Fruit fly (Drosophila melanogaster) whole organism, prepupa: Measurements from ENCODE around the gene ND-24L.

ENCODE experiments used
- Blimp-1 ChIP-seq: fragments of 200-800 bp; sonication (Bioruptor generic); optimal IDR thresholded peaks from 3 replicates; lab custom pipeline; 2017; ENCODE audit warnings: missing biosample characterization, missing genetic modification characterization, mild to moderate bottlenecking, moderate library complexity, missing genetic modification reagents
- CG11762 ChIP-seq: fragments of 200-800 bp; sonication (Bioruptor generic); optimal IDR thresholded peaks from 3 replicates; lab custom pipeline; 2016; ENCODE audit warnings: missing biosample characterization, missing genetic modification characterization; ENCODE audit not compliant: insufficient read depth
- CG11902 ChIP-seq: fragments of 200-800 bp; sonication (Bioruptor generic); optimal IDR thresholded peaks from 3 replicates; lab custom pipeline; 2016; ENCODE audit warnings: missing biosample characterization, missing genetic modification characterization
- CG15336 ChIP-seq: fragments of 200-800 bp; sonication (Bioruptor generic); IDR thresholded peaks from 2 replicates; pipeline ENCODE4 v1.3.6; 2022; ENCODE audit warnings: missing biosample characterization, missing genetic modification characterization
- CG16779 ChIP-seq: fragments of 200-800 bp; sonication (Bioruptor generic); optimal IDR thresholded peaks from 3 replicates; lab custom pipeline; 2017; ENCODE audit warnings: missing biosample characterization, mild to moderate bottlenecking, missing genetic modification characterization
- CG3032 ChIP-seq: fragments of 200-800 bp; optimal IDR thresholded peaks from 2 replicates; lab custom pipeline; 2019; ENCODE audit warnings: missing biosample characterization, mild to moderate bottlenecking, missing genetic modification characterization, moderate library complexity
- CG34406 ChIP-seq: fragments of 200-800 bp; sonication (Bioruptor generic); optimal IDR thresholded peaks from 3 replicates; lab custom pipeline; 2016; ENCODE audit warnings: missing biosample characterization, missing genetic modification characterization
- CG3919 ChIP-seq: fragments of 200-800 bp; sonication (Bioruptor generic); optimal IDR thresholded peaks from 3 replicates; lab custom pipeline; 2016; ENCODE audit warnings: missing biosample characterization, missing genetic modification characterization
- CG6163 ChIP-seq: fragments of 200-800 bp; sonication (Bioruptor generic); IDR thresholded peaks from 3 replicates; pipeline ENCODE4 v1.3.6; 2022; ENCODE audit warnings: missing biosample characterization, missing genetic modification characterization
- CG6276 ChIP-seq: fragments of 200-800 bp; sonication (Bioruptor generic); optimal IDR thresholded peaks from 2 replicates; lab custom pipeline; 2017; ENCODE audit warnings: missing biosample characterization, mild to moderate bottlenecking, missing genetic modification characterization
- CG6792 ChIP-seq: fragments of 200-800 bp; sonication (Bioruptor generic); optimal IDR thresholded peaks from 3 replicates; lab custom pipeline; 2016; ENCODE audit warnings: missing biosample characterization, missing genetic modification characterization
- CG6808 ChIP-seq: fragments of 200-800 bp; sonication (Bioruptor generic); optimal IDR thresholded peaks from 3 replicates; lab custom pipeline; 2017; ENCODE audit warnings: missing biosample characterization, missing genetic modification characterization, mild to moderate bottlenecking, moderate library complexity, missing genetic modification reagents
- CG6854 ChIP-seq: fragments of 200-800 bp; sonication (Bioruptor generic); optimal IDR thresholded peaks from 2 replicates; lab custom pipeline; 2017; ENCODE audit warnings: missing biosample characterization, mild to moderate bottlenecking, missing genetic modification characterization
- CG7368 ChIP-seq: fragments of 200-800 bp; sonication (Bioruptor generic); optimal IDR thresholded peaks from 3 replicates; lab custom pipeline; 2016; ENCODE audit warnings: missing biosample characterization, missing genetic modification characterization
- CG8119 ChIP-seq: fragments of 200-800 bp; sonication (Bioruptor generic); IDR thresholded peaks from 3 replicates; pipeline ENCODE4 v1.3.6; 2022; ENCODE audit warnings: missing biosample characterization, missing genetic modification characterization
- CG8319 ChIP-seq: fragments of 200-800 bp; sonication (Bioruptor generic); optimal IDR thresholded peaks from 3 replicates; lab custom pipeline; 2016; ENCODE audit warnings: missing biosample characterization, missing genetic modification characterization
- CG9139 ChIP-seq: fragments of 200-800 bp; sonication (Bioruptor generic); optimal IDR thresholded peaks from 3 replicates; lab custom pipeline; 2017; ENCODE audit warnings: missing biosample characterization, mild to moderate bottlenecking, missing genetic modification characterization
- Eip75B ChIP-seq: fragments of 200-800 bp; sonication (Bioruptor generic); optimal IDR thresholded peaks from 3 replicates; lab custom pipeline; 2016; ENCODE audit warnings: missing biosample characterization, missing genetic modification characterization
- Eip93F ChIP-seq: fragments of 200-800 bp; sonication (Bioruptor generic); optimal IDR thresholded peaks from 2 replicates; lab custom pipeline; 2016; ENCODE audit warnings: missing biosample characterization, mild to moderate bottlenecking, missing genetic modification characterization
- Ets21C ChIP-seq: fragments of 200-800 bp; sonication (Bioruptor generic); optimal IDR thresholded peaks from 3 replicates; lab custom pipeline; 2016; ENCODE audit warnings: missing biosample characterization, missing genetic modification characterization
- Gug ChIP-seq: fragments of 200-800 bp; sonication (Bioruptor generic); IDR thresholded peaks from 2 replicates; pipeline ENCODE4 v1.3.6; 2022; ENCODE audit warnings: missing biosample characterization, missing genetic modification characterization
- Hr38 ChIP-seq: sonication (Bioruptor generic); optimal IDR thresholded peaks from 2 replicates; lab custom pipeline; 2016; ENCODE audit warnings: missing biosample characterization, missing genetic modification characterization
- Hr39 ChIP-seq: fragments of 200-800 bp; sonication (Bioruptor generic); optimal IDR thresholded peaks from 2 replicates; lab custom pipeline; 2016; ENCODE audit warnings: missing biosample characterization, missing genetic modification characterization
- Lpt ChIP-seq: fragments of 200-800 bp; sonication (Bioruptor generic); optimal IDR thresholded peaks from 3 replicates; lab custom pipeline; 2016; ENCODE audit warnings: missing biosample characterization, missing genetic modification characterization
- Met ChIP-seq: fragments of 200-800 bp; sonication (Bioruptor generic); optimal IDR thresholded peaks from 3 replicates; lab custom pipeline; 2016; ENCODE audit warnings: missing biosample characterization, missing genetic modification characterization
- OdsH ChIP-seq: fragments of 200-800 bp; sonication (Bioruptor generic); optimal IDR thresholded peaks from 3 replicates; lab custom pipeline; 2016; ENCODE audit warnings: missing biosample characterization, missing genetic modification characterization
- Smox ChIP-seq: fragments of 200-800 bp; sonication (Bioruptor generic); optimal IDR thresholded peaks from 3 replicates; lab custom pipeline; 2016; ENCODE audit warnings: missing biosample characterization, missing genetic modification characterization
- Sox102F ChIP-seq: fragments of 200-800 bp; sonication (Bioruptor generic); optimal IDR thresholded peaks from 2 replicates; lab custom pipeline; 2016; ENCODE audit warnings: missing biosample characterization, mild to moderate bottlenecking, missing genetic modification characterization
- Sox14 ChIP-seq: fragments of 200-800 bp; sonication (Bioruptor generic); optimal IDR thresholded peaks from 3 replicates; lab custom pipeline; 2016; ENCODE audit warnings: missing biosample characterization, missing genetic modification characterization
- Sox15 ChIP-seq: fragments of 200-800 bp; sonication (Bioruptor generic); optimal IDR thresholded peaks from 3 replicates; lab custom pipeline; 2016; ENCODE audit warnings: missing biosample characterization, missing genetic modification characterization
- dsx ChIP-seq: fragments of 200-800 bp; optimal IDR thresholded peaks from 3 replicates; lab custom pipeline; 2019; ENCODE audit warnings: missing biosample characterization, mild to moderate bottlenecking, missing genetic modification characterization, moderate library complexity; ENCODE audit not compliant: poor library complexity, severe bottlenecking
- eg ChIP-seq: fragments of 200-800 bp; sonication (Bioruptor generic); IDR thresholded peaks from 3 replicates; pipeline ENCODE4 v1.3.6; 2022; ENCODE audit warnings: missing biosample characterization, missing genetic modification characterization
- esn ChIP-seq: fragments of 200-800 bp; sonication (Bioruptor generic); optimal IDR thresholded peaks from 2 replicates; lab custom pipeline; 2016; ENCODE audit warnings: missing biosample characterization, mild to moderate bottlenecking, missing genetic modification characterization, moderate library complexity
- fd59A ChIP-seq: fragments of 200-800 bp; sonication (Bioruptor generic); optimal IDR thresholded peaks from 2 replicates; lab custom pipeline; 2017; ENCODE audit warnings: missing biosample characterization, mild to moderate bottlenecking, missing genetic modification characterization, missing genetic modification reagents
- fkh ChIP-seq: fragments of 200-800 bp; sonication (Bioruptor generic); optimal IDR thresholded peaks from 3 replicates; lab custom pipeline; 2017; ENCODE audit warnings: missing biosample characterization, mild to moderate bottlenecking, missing genetic modification characterization, moderate library complexity
- lz ChIP-seq: fragments of 200-800 bp; sonication (Bioruptor generic); optimal IDR thresholded peaks from 3 replicates; lab custom pipeline; 2016; ENCODE audit warnings: missing biosample characterization, missing genetic modification characterization
- net ChIP-seq: fragments of 200-800 bp; sonication (Bioruptor generic); optimal IDR thresholded peaks from 3 replicates; lab custom pipeline; 2016; ENCODE audit warnings: missing biosample characterization, missing genetic modification characterization
- salr ChIP-seq, 2 experiments: fragments of 200-800 bp; sonication (Bioruptor generic); optimal IDR thresholded peaks; 3 replicates each; lab custom pipeline; 2016 to 2018; ENCODE audit warnings: missing biosample characterization in 2 of 2, missing genetic modification characterization in 2 of 2, mild to moderate bottlenecking in 1 of 2
- svp ChIP-seq: fragments of 200-800 bp; sonication (Bioruptor generic); peaks from one replicate; lab custom pipeline; 2016; ENCODE audit warnings: missing biosample characterization, missing genetic modification characterization
- topi ChIP-seq: fragments of 200-800 bp; sonication (Bioruptor generic); optimal IDR thresholded peaks from 3 replicates; lab custom pipeline; 2016; ENCODE audit warnings: missing biosample characterization, missing genetic modification characterization
- vri ChIP-seq: fragments of 200-800 bp; sonication (Bioruptor generic); optimal IDR thresholded peaks from 3 replicates; lab custom pipeline; 2016; ENCODE audit warnings: missing biosample characterization, mild to moderate bottlenecking, missing genetic modification characterization

Gene ND-24L

dm6 chr3L:17320711-17321110 lies at the start of gene ND-24L:
TSS of gene ND-24L (minus strand) at chr3L:17320811.
- TF ChIP-seq Hr39 (GFP tag; lab: Kevin White, UChicago) = no peak
- no peak for TF ChIP-seq eg (GFP tag; lab: Robert Waterston, UW)
- no peak for TF ChIP-seq vri (GFP tag; lab: Kevin White, UChicago)
- no peak for TF ChIP-seq CG16779
- no peak for TF ChIP-seq OdsH (GFP tag; lab: Kevin White, UChicago)
- no peak for TF ChIP-seq Eip75B (GFP tag; lab: Kevin White, UChicago)
- no peak for TF ChIP-seq Sox102F (GFP tag; lab: Kevin White, UChicago)
- no peak for TF ChIP-seq CG11762 (GFP tag; lab: Kevin White, UChicago)
- no peak for TF ChIP-seq Met (GFP tag; lab: Kevin White, UChicago)
- TF ChIP-seq CG8319 (GFP tag; lab: Kevin White, UChicago) = no peak
- TF ChIP-seq CG34406 (GFP tag; lab: Kevin White, UChicago) = no peak
- no peak for TF ChIP-seq esn (GFP tag; lab: Kevin White, UChicago)
- TF ChIP-seq Lpt (GFP tag; lab: Kevin White, UChicago) = no peak
- no peak for TF ChIP-seq Sox14 (GFP tag; lab: Kevin White, UChicago)
- TF ChIP-seq CG6854 (GFP tag; lab: Kevin White, UChicago) = no peak
- TF ChIP-seq Gug = no peak
- TF ChIP-seq topi (GFP tag; lab: Kevin White, UChicago) = no peak
- no peak for TF ChIP-seq dsx
- no peak for TF ChIP-seq CG6808
- no peak for TF ChIP-seq lz (GFP tag; lab: Kevin White, UChicago)

- TF ChIP-seq eg (GFP tag; lab: Robert Waterston, UW) (no peak), CG15336 (no peak), Sox15 (GFP tag; lab: Kevin White, UChicago) (no peak), fd59A (GFP tag; lab: Kevin White, UChicago) (no peak)
Observed at dm6 chr3L:17366936-17367335, 46.3 kb upstream of the ND-24L start.

- TF ChIP-seq CG3032 (no peak), CG6163 (GFP tag; lab: Robert Waterston, UW) (no peak), CG3919 (GFP tag; lab: Kevin White, UChicago) (no peak), Hr38 (GFP tag; lab: Kevin White, UChicago) (no peak), net (no peak), Smox (no peak), CG7368 (GFP tag; lab: Kevin White, UChicago) (no peak), CG6276 (GFP tag; lab: Kevin White, UChicago) (no peak), Blimp-1 (no peak), OdsH (GFP tag; lab: Kevin White, UChicago) (no peak), svp (no peak), Ets21C (GFP tag; lab: Kevin White, UChicago) (no peak), CG9139 (GFP tag; lab: Kevin White, UChicago) (no peak), fd59A (GFP tag; lab: Kevin White, UChicago) (no peak)
Observed at dm6 chr3L:17364023-17364422, 43.4 kb upstream of the ND-24L start.

dm6 chr3L:17362940-17363339 lies 42.3 kb upstream of the ND-24L start:
- no peak for TF ChIP-seq CG8119
- TF ChIP-seq Sox15 (GFP tag; lab: Kevin White, UChicago) = no peak
- no peak for TF ChIP-seq CG6792 (GFP tag; lab: Kevin White, UChicago)
- TF ChIP-seq Sox14 (GFP tag; lab: Kevin White, UChicago) = no peak
- TF ChIP-seq OdsH (GFP tag; lab: Kevin White, UChicago) = no peak
- TF ChIP-seq CG9139 (GFP tag; lab: Kevin White, UChicago) = no peak
- no peak for TF ChIP-seq Met (GFP tag; lab: Kevin White, UChicago)
- no peak for TF ChIP-seq CG3919 (GFP tag; lab: Kevin White, UChicago)
- TF ChIP-seq Gug = no peak
- TF ChIP-seq salr (GFP tag; optimal IDR thresholded peaks at IDR 0.05; lab: Kevin White, UChicago) = no peak
- no peak for TF ChIP-seq CG8319 (GFP tag; lab: Kevin White, UChicago)
- TF ChIP-seq CG16779 = no peak
- no peak for TF ChIP-seq CG11902 (GFP tag; lab: Kevin White, UChicago)
- no peak for TF ChIP-seq fkh (GFP tag; lab: Kevin White, UChicago)
- TF ChIP-seq CG6854 (GFP tag; lab: Kevin White, UChicago) = no peak
- no peak for TF ChIP-seq Eip93F (GFP tag; lab: Kevin White, UChicago)
- no peak for TF ChIP-seq net
